Comparison of ENCODE assay signal across 5 fruit fly cellular contexts in the genomic region with DNA sequence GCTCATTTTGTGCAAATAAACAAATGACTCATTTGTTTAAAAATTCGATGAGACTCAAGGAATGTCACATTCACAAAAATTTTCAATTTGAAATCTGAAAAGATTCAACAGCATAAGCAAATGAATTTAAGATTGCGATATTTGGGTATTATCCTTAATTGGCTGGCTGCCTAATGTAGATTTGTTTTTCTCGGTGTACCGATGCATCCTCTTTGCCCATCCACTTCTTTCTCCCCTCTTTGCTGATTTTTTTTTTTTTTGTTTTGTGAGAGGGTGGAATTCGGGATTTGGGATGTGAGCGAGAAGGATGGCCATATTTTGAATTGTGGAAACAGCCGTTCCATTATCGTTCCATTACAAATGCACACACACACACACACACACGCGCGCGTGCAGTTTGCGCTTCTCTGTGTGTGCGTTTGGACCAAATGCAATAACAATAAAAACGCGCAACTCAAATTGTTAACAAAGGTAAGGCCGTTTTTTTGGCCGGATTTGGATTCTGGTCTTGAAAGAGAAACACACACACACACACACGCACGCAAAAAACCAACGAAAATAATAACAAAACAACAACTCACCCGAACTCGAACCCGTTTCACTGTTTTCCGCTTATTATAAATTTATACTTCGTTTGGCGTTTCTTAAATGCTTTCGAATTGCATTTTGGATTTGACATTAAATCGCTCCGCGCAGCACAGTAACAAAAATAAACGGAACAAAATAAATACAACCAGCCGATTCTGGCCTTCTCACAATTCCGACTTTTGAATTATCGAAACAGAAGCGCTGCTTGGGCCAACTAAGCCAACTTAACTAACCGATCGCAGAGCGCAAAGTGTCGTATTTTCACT.
TF ChIP-seq lines count a peak whose summit lies in the region.

No protein-coding gene starts in this region.

- TF ChIP-seq CTCF in whole organism, embryonic (GFP tag; optimal IDR thresholded peaks at IDR 0.05; lab: Kevin White, UChicago) = peak; percentile 3

TF ChIP-seq in whole organism, adult, 20 proteins besides CTCF, POLR2A, EP300 and RAD21:
- TF ChIP-seq CG33017 (tag; optimal IDR thresholded peaks at IDR 0.05; lab: Kevin White, UChicago) = no peak
- no peak for TF ChIP-seq kay (GFP tag; lab: Kevin White, UChicago; ENCODE audit: borderline replicate concordance)
- no peak for TF ChIP-seq CG12768 (GFP tag; optimal IDR thresholded peaks at IDR 0.05; lab: Kevin White, UChicago)
- TF ChIP-seq bab1 (GFP tag; optimal IDR thresholded peaks at IDR 0.05; lab: Kevin White, UChicago) = peak; percentile 44
- TF ChIP-seq CG7045 (GFP tag; optimal IDR thresholded peaks at IDR 0.05; lab: Kevin White, UChicago) = no peak
- no peak for TF ChIP-seq CG1620 (GFP tag; optimal IDR thresholded peaks at IDR 0.05; lab: Kevin White, UChicago)
- no peak for TF ChIP-seq ovo (GFP tag; optimal IDR thresholded peaks at IDR 0.05; lab: Kevin White, UChicago)
- TF ChIP-seq cnc (optimal IDR thresholded peaks at IDR 0.05; lab: Kevin White, UChicago) = no peak
- no peak for TF ChIP-seq toe (GFP tag; optimal IDR thresholded peaks at IDR 0.05; lab: Kevin White, UChicago)
- peak; percentile 96 for TF ChIP-seq pad (GFP tag; optimal IDR thresholded peaks at IDR 0.05; lab: Kevin White, UChicago)
- peak; percentile 29 for TF ChIP-seq tj (GFP tag; optimal IDR thresholded peaks at IDR 0.05; lab: Kevin White, UChicago)

TF ChIP-seq in whole organism, embryonic, 481 proteins besides CTCF, POLR2A, EP300 and RAD21 (continues in another document):
- TF ChIP-seq otp (GFP tag; IDR thresholded peaks at IDR 0.05; lab: Robert Waterston, UW) (no peak), CG10147 (GFP tag; optimal IDR thresholded peaks at IDR 0.05; lab: Kevin White, UChicago) (no peak), B-H1 (GFP tag; IDR thresholded peaks at IDR 0.05; lab: Robert Waterston, UW) (0 out of 3 replicates have a peak, but pooled peaks have one; percentile 20), NfI (GFP tag; optimal IDR thresholded peaks at IDR 0.05; lab: Kevin White, UChicago) (no peak), CG12769 (tag; optimal IDR thresholded peaks at IDR 0.05; lab: Kevin White, UChicago) (no peak), D19A (tag; optimal IDR thresholded peaks at IDR 0.05; lab: Kevin White, UChicago) (peak; percentile 43), CG31224 (GFP tag; IDR thresholded peaks at IDR 0.05; lab: Robert Waterston, UW) (no peak), zen2 (GFP tag; IDR thresholded peaks at IDR 0.05; lab: Robert Waterston, UW; ENCODE audit: partially characterized antibody) (no peak), CG1233 (GFP tag; optimal IDR thresholded peaks at IDR 0.05; lab: Kevin White, UChicago) (peak; percentile 10), CG12155 (GFP tag; optimal IDR thresholded peaks at IDR 0.05; lab: Kevin White, UChicago) (peak; percentile 14), CG8089 (GFP tag; optimal IDR thresholded peaks at IDR 0.05; lab: Kevin White, UChicago) (peak; percentile 66), CG7372 (GFP tag; IDR thresholded peaks at IDR 0.05; lab: Robert Waterston, UW) (0 out of 2 replicates have a peak, but pooled peaks have one; percentile 18), CG6791 (GFP tag; IDR thresholded peaks at IDR 0.05; lab: Robert Waterston, UW; ENCODE audit: partially characterized antibody) (no peak), CG18011 (GFP tag; optimal IDR thresholded peaks at IDR 0.05; lab: Kevin White, UChicago) (no peak), CG10565 (GFP tag; optimal IDR thresholded peaks at IDR 0.05; lab: Kevin White, UChicago) (no peak), nmo (GFP tag; optimal IDR thresholded peaks at IDR 0.05; lab: Kevin White, UChicago) (peak; percentile 62), Ssrp (tag; optimal IDR thresholded peaks at IDR 0.05; lab: Kevin White, UChicago) (peak; percentile 63)

TF ChIP-seq in whole organism, prepupa, 60 proteins besides CTCF, POLR2A, EP300 and RAD21 (continues in another document):
- TF ChIP-seq Ets21C (GFP tag; optimal IDR thresholded peaks at IDR 0.05; lab: Kevin White, UChicago) = peak; percentile 76
- TF ChIP-seq CG8632 (GFP tag; optimal IDR thresholded peaks at IDR 0.05; lab: Kevin White, UChicago) = peak; percentile 73
- TF ChIP-seq CG3919 (GFP tag; optimal IDR thresholded peaks at IDR 0.05; lab: Kevin White, UChicago) = peak; percentile 77
- TF ChIP-seq Hr38 (GFP tag; optimal IDR thresholded peaks at IDR 0.05; lab: Kevin White, UChicago) = no peak
- TF ChIP-seq OdsH (GFP tag; optimal IDR thresholded peaks at IDR 0.05; lab: Kevin White, UChicago) = no peak
- TF ChIP-seq CG11294 (GFP tag; IDR thresholded peaks at IDR 0.05; lab: Robert Waterston, UW) = 0 out of 2 replicates have a peak, but pooled peaks have one; percentile 22
- TF ChIP-seq Eip78C (GFP tag; lab: Kevin White, UChicago) = peak; percentile 91
- TF ChIP-seq CG31627 (GFP tag; optimal IDR thresholded peaks at IDR 0.05; lab: Kevin White, UChicago) = peak; percentile 84
- TF ChIP-seq CG16779 (tag; optimal IDR thresholded peaks at IDR 0.05; lab: Kevin White, UChicago) = no peak
- TF ChIP-seq fd59A (GFP tag; optimal IDR thresholded peaks at IDR 0.05; lab: Kevin White, UChicago) = peak; percentile 26
- TF ChIP-seq CG4318 (GFP tag; optimal IDR thresholded peaks at IDR 0.05; lab: Kevin White, UChicago) = no peak
- TF ChIP-seq eg (GFP tag; IDR thresholded peaks at IDR 0.05; lab: Robert Waterston, UW) = peak; percentile 34; the same call in 1 of the 3 replicates
- peak; percentile 49 for TF ChIP-seq Ets96B (tag; optimal IDR thresholded peaks at IDR 0.05; lab: Kevin White, UChicago)
- peak; percentile 3 for TF ChIP-seq dsx (GFP tag; optimal IDR thresholded peaks at IDR 0.05; lab: Kevin White, UChicago; ENCODE audit: poor library complexity, severe bottlenecking)
- TF ChIP-seq topi (GFP tag; optimal IDR thresholded peaks at IDR 0.05; lab: Kevin White, UChicago) = peak; percentile 84
- TF ChIP-seq Lpt (GFP tag; optimal IDR thresholded peaks at IDR 0.05; lab: Kevin White, UChicago) = no peak
- TF ChIP-seq Gug (GFP tag; IDR thresholded peaks at IDR 0.05; lab: Robert Waterston, UW) = no peak
- TF ChIP-seq CG8119 (GFP tag; IDR thresholded peaks at IDR 0.05; lab: Robert Waterston, UW) = peak; percentile 53; the same call in 1 of the 3 replicates

TF ChIP-seq in whole organism, pupa, 21 proteins besides CTCF, POLR2A, EP300 and RAD21 (continues in another document):
- TF ChIP-seq Ets98B (GFP tag; IDR thresholded peaks at IDR 0.05; lab: Robert Waterston, UW) = peak; percentile 29; the same call in 1 of the 2 replicates
- TF ChIP-seq D1 (tag; optimal IDR thresholded peaks at IDR 0.05; lab: Kevin White, UChicago) = no peak
- TF ChIP-seq CG4496 (GFP tag; IDR thresholded peaks at IDR 0.05; lab: Robert Waterston, UW) = 0 out of 3 replicates have a peak, but pooled peaks have one; percentile 50
- TF ChIP-seq CG34367 (tag; optimal IDR thresholded peaks at IDR 0.05; lab: Kevin White, UChicago) = peak; percentile 50
- no peak for TF ChIP-seq CG12605 (GFP tag; IDR thresholded peaks at IDR 0.05; lab: Robert Waterston, UW)
- TF ChIP-seq CG32121 (GFP tag; IDR thresholded peaks at IDR 0.05; lab: Robert Waterston, UW) = peak; percentile 12; the same call in 1 of the 2 replicates
- no peak for TF ChIP-seq EcR (GFP tag; optimal IDR thresholded peaks at IDR 0.05; lab: Kevin White, UChicago)
- 0 out of 2 replicates have a peak, but pooled peaks have one; percentile 4 for TF ChIP-seq rn (GFP tag; IDR thresholded peaks at IDR 0.05; lab: Robert Waterston, UW)
- TF ChIP-seq fd96Ca (GFP tag; IDR thresholded peaks at IDR 0.05; lab: Robert Waterston, UW) = no peak
- TF ChIP-seq CG10348 (GFP tag; IDR thresholded peaks at IDR 0.05; lab: Robert Waterston, UW) = no peak
- TF ChIP-seq CG15710 (tag; optimal IDR thresholded peaks at IDR 0.05; lab: Kevin White, UChicago) = peak; percentile 50
- peak; percentile 65 for TF ChIP-seq CG17806 (tag; optimal IDR thresholded peaks at IDR 0.05; lab: Kevin White, UChicago)
- TF ChIP-seq Pif1B (GFP tag; optimal IDR thresholded peaks at IDR 0.05; lab: Kevin White, UChicago) = peak; percentile 33
- no peak for TF ChIP-seq gl (tag; optimal IDR thresholded peaks at IDR 0.05; lab: Kevin White, UChicago)
- TF ChIP-seq CG8301 (tag; optimal IDR thresholded peaks at IDR 0.05; lab: Kevin White, UChicago) = peak; percentile 38
- TF ChIP-seq CG13204 (GFP tag; optimal IDR thresholded peaks at IDR 0.05; lab: Kevin White, UChicago) = peak; percentile 12
- TF ChIP-seq CG9948 (tag; optimal IDR thresholded peaks at IDR 0.05; lab: Kevin White, UChicago) = peak; percentile 64
- peak; percentile 81 for TF ChIP-seq Snoo (tag; optimal IDR thresholded peaks at IDR 0.05; lab: Kevin White, UChicago)
- peak; percentile 72 for TF ChIP-seq CG8159 (tag; optimal IDR thresholded peaks at IDR 0.05; lab: Kevin White, UChicago)

TF ChIP-seq in whole organism, wandering third instar larva, 38 proteins besides CTCF, POLR2A, EP300 and RAD21 (continues in another document):
- TF ChIP-seq Abd-B (GFP tag; optimal IDR thresholded peaks at IDR 0.05; lab: Kevin White, UChicago) (no peak), OdsH (GFP tag; optimal IDR thresholded peaks at IDR 0.05; lab: Kevin White, UChicago) (peak; percentile 77), fru (GFP tag; optimal IDR thresholded peaks at IDR 0.05; lab: Kevin White, UChicago) (peak; percentile 80), Dfd (GFP tag; optimal IDR thresholded peaks at IDR 0.05; lab: Kevin White, UChicago) (peak; percentile 35), sv (GFP tag; optimal IDR thresholded peaks at IDR 0.05; lab: Kevin White, UChicago) (no peak), N (GFP tag; optimal IDR thresholded peaks at IDR 0.05; lab: Kevin White, UChicago) (no peak), brk (GFP tag; optimal IDR thresholded peaks at IDR 0.05; lab: Kevin White, UChicago) (no peak), psq (GFP tag; optimal IDR thresholded peaks at IDR 0.05; lab: Kevin White, UChicago) (peak; percentile 67), h (GFP tag; optimal IDR thresholded peaks at IDR 0.05; lab: Kevin White, UChicago) (peak; percentile 75), Jra (GFP tag; optimal IDR thresholded peaks at IDR 0.05; lab: Kevin White, UChicago) (peak; percentile 55), Rel (GFP tag; optimal IDR thresholded peaks at IDR 0.05; lab: Kevin White, UChicago) (no peak), Rel (tag; optimal IDR thresholded peaks at IDR 0.05; lab: Kevin White, UChicago) (no peak), Myc (optimal IDR thresholded peaks at IDR 0.05; lab: Kevin White, UChicago) (no peak), dl (GFP tag; optimal IDR thresholded peaks at IDR 0.05; lab: Kevin White, UChicago; ENCODE audit: insufficient read depth in 1 of 2, partially characterized antibody in 2 of 2) (no peak), HLH106 (tag; optimal IDR thresholded peaks at IDR 0.05; lab: Kevin White, UChicago) (peak; percentile 61), Vsx2 (GFP tag; optimal IDR thresholded peaks at IDR 0.05; lab: Kevin White, UChicago; ENCODE audit: partially characterized antibody) (no peak), GATAd (GFP tag; optimal IDR thresholded peaks at IDR 0.05; lab: Kevin White, UChicago) (no peak), CG32264 (GFP tag; optimal IDR thresholded peaks at IDR 0.05; lab: Kevin White, UChicago) (peak; percentile 21), jim (GFP tag; optimal IDR thresholded peaks at IDR 0.05; lab: Kevin White, UChicago) (peak; percentile 71), Hr78 (GFP tag; optimal IDR thresholded peaks at IDR 0.05; lab: Kevin White, UChicago) (no peak), woc (GFP tag; optimal IDR thresholded peaks at IDR 0.05; lab: Kevin White, UChicago) (peak; percentile 74)
